Worm (Caenorhabditis elegans) whole organism, L2 larva: Measurements from ENCODE around the gene tbc-16.

Experiments used
- C34F6.9 ChIP-seq: fragments of 150-350 bp; optimal IDR thresholded peaks from 2 replicates; lab custom pipeline; 2014; ENCODE audit warnings: missing biosample characterization, missing genetic modification characterization
- F13H6.1 ChIP-seq: sonication (generic microtip); optimal IDR thresholded peaks from 2 replicates; lab custom pipeline; 2016; ENCODE audit warnings: missing genetic modification characterization, missing compliant biosample characterization
- ZK546.5 ChIP-seq: sonication (generic microtip); optimal IDR thresholded peaks from 2 replicates; lab custom pipeline; 2017; ENCODE audit warnings: missing biosample characterization, missing genetic modification characterization
- alr-1 ChIP-seq: fragments of 150-350 bp; optimal IDR thresholded peaks from 2 replicates; lab custom pipeline; 2014; ENCODE audit warnings: missing biosample characterization, missing genetic modification characterization
- aly-2 ChIP-seq: fragments of 150-350 bp; optimal IDR thresholded peaks from 2 replicates; lab custom pipeline; 2014; ENCODE audit warnings: missing biosample characterization, missing genetic modification characterization
- blmp-1 ChIP-seq: sonication (generic microtip); optimal IDR thresholded peaks from 2 replicates; lab custom pipeline; 2017; ENCODE audit warnings: missing genetic modification characterization, mild to moderate bottlenecking, missing compliant biosample characterization, antibody characterized with exemption, moderate library complexity; ENCODE audit not compliant: insufficient read depth
- crh-2 ChIP-seq: sonication (generic microtip); optimal IDR thresholded peaks from 2 replicates; lab custom pipeline; 2017; ENCODE audit warnings: missing biosample characterization, missing genetic modification characterization
- dmd-4 ChIP-seq: sonication (generic microtip); optimal IDR thresholded peaks from 2 replicates; lab custom pipeline; 2017; ENCODE audit warnings: missing biosample characterization, missing genetic modification characterization
- egl-27 ChIP-seq: sonication (generic microtip); optimal IDR thresholded peaks from 3 replicates; lab custom pipeline; 2017; ENCODE audit warnings: missing biosample characterization, missing genetic modification reagents, missing genetic modification characterization
- elt-1 ChIP-seq: fragments of 150-350 bp; optimal IDR thresholded peaks from 2 replicates; lab custom pipeline; 2014; ENCODE audit warnings: missing biosample characterization, missing genetic modification characterization
- elt-3 ChIP-seq: sonication (generic microtip); optimal IDR thresholded peaks from 2 replicates; lab custom pipeline; 2017; ENCODE audit warnings: missing biosample characterization, missing genetic modification characterization
- fos-1 ChIP-seq: fragments of 150-350 bp; optimal IDR thresholded peaks from 2 replicates; lab custom pipeline; 2014; ENCODE audit warnings: missing biosample characterization, missing genetic modification characterization
- gmeb-1 ChIP-seq: fragments of 150-350 bp; optimal IDR thresholded peaks from 2 replicates; lab custom pipeline; 2014; ENCODE audit warnings: missing biosample characterization, missing genetic modification characterization
- lin-11 ChIP-seq: fragments of 150-350 bp; sonication (generic microtip); optimal IDR thresholded peaks from 2 replicates; lab custom pipeline; 2014; ENCODE audit warnings: missing biosample characterization, missing genetic modification characterization, inconsistent platforms, mixed read lengths
- lin-13 ChIP-seq: fragments of 150-350 bp; optimal IDR thresholded peaks from 2 replicates; lab custom pipeline; 2014; ENCODE audit warnings: missing biosample characterization, missing genetic modification reagents, missing genetic modification characterization
- lsy-2 ChIP-seq, 2 experiments: fragments of 150-350 bp in 1 of 2; sonication (generic microtip) in 1 of 2; optimal IDR thresholded peaks; 2 replicates each; lab custom pipeline; 2014 to 2017; ENCODE audit warnings: missing biosample characterization in 2 of 2, missing genetic modification characterization in 2 of 2
- mab-5 ChIP-seq: fragments of 150-350 bp; optimal IDR thresholded peaks from 2 replicates; lab custom pipeline; 2014; ENCODE audit warnings: missing biosample characterization, missing genetic modification characterization
- mbf-1 ChIP-seq: sonication (generic microtip); optimal IDR thresholded peaks from 2 replicates; lab custom pipeline; 2017; ENCODE audit warnings: missing biosample characterization, missing genetic modification characterization
- mdl-1 ChIP-seq, 2 experiments: fragments of 150-350 bp in 1 of 2; sonication (generic microtip) in 1 of 2; optimal IDR thresholded peaks; 2 replicates each; lab custom pipeline; 2017; ENCODE audit warnings: missing biosample characterization in 2 of 2, missing genetic modification characterization in 2 of 2
- nhr-12 ChIP-seq: fragments of 150-350 bp; optimal IDR thresholded peaks from 2 replicates; lab custom pipeline; 2014; ENCODE audit warnings: missing biosample characterization, missing genetic modification characterization
- nhr-129 ChIP-seq: fragments of 150-350 bp; optimal IDR thresholded peaks from 2 replicates; lab custom pipeline; 2014; ENCODE audit warnings: missing biosample characterization, missing genetic modification characterization
- nhr-21 ChIP-seq: fragments of 150-350 bp; optimal IDR thresholded peaks from 2 replicates; lab custom pipeline; 2014; ENCODE audit warnings: missing biosample characterization, missing genetic modification characterization
- nhr-23 ChIP-seq: fragments of 150-350 bp; optimal IDR thresholded peaks from 2 replicates; lab custom pipeline; 2014; ENCODE audit warnings: missing biosample characterization, missing genetic modification reagents, missing genetic modification characterization
- nhr-237 ChIP-seq: fragments of 150-350 bp; optimal IDR thresholded peaks from 2 replicates; lab custom pipeline; 2014; ENCODE audit warnings: missing biosample characterization, missing genetic modification characterization
- nhr-25 ChIP-seq: fragments of 150-350 bp; sonication (generic microtip); optimal IDR thresholded peaks from 3 replicates; lab custom pipeline; 2014; ENCODE audit warnings: missing biosample characterization, missing genetic modification characterization
- nhr-6 ChIP-seq: fragments of 150-350 bp; optimal IDR thresholded peaks from 2 replicates; lab custom pipeline; 2014; ENCODE audit warnings: missing biosample characterization, missing genetic modification characterization
- nhr-77 ChIP-seq: fragments of 150-350 bp; optimal IDR thresholded peaks from 2 replicates; lab custom pipeline; 2014; ENCODE audit warnings: missing biosample characterization, missing genetic modification characterization
- peb-1 ChIP-seq: fragments of 150-350 bp; optimal IDR thresholded peaks from 2 replicates; lab custom pipeline; 2014; ENCODE audit warnings: missing biosample characterization, missing genetic modification characterization
- sem-4 ChIP-seq: fragments of 150-350 bp; optimal IDR thresholded peaks from 2 replicates; lab custom pipeline; 2014; ENCODE audit warnings: missing biosample characterization, missing genetic modification reagents, missing genetic modification characterization
- sma-3 ChIP-seq: sonication (generic microtip); optimal IDR thresholded peaks from 2 replicates; lab custom pipeline; 2016; ENCODE audit warnings: missing genetic modification reagents, missing genetic modification characterization, missing compliant biosample characterization
- sma-9 ChIP-seq, 2 experiments: fragments of 150-350 bp in 1 of 2; sonication (generic microtip) in 1 of 2; optimal IDR thresholded peaks; 2 replicates each; lab custom pipeline; 2014 to 2016; ENCODE audit warnings: missing genetic modification characterization in 2 of 2, mild to moderate bottlenecking in 1 of 2, missing biosample characterization in 1 of 2, missing compliant biosample characterization in 1 of 2, missing genetic modification reagents in 1 of 2, moderate library complexity in 1 of 2
- snpc-4 ChIP-seq: fragments of 150-350 bp; optimal IDR thresholded peaks from 2 replicates; lab custom pipeline; 2014; ENCODE audit warnings: missing biosample characterization, missing genetic modification characterization
- unc-55 ChIP-seq: fragments of 150-350 bp; sonication (generic microtip); optimal IDR thresholded peaks from 3 replicates; lab custom pipeline; 2014; ENCODE audit warnings: missing biosample characterization, missing genetic modification reagents, missing genetic modification characterization
- unc-62 ChIP-seq: fragments of 150-350 bp; optimal IDR thresholded peaks from 2 replicates; lab custom pipeline; 2014; ENCODE audit warnings: missing biosample characterization, missing genetic modification reagents, missing genetic modification characterization
- zag-1 ChIP-seq: fragments of 150-350 bp; optimal IDR thresholded peaks from 2 replicates; lab custom pipeline; 2014; ENCODE audit warnings: missing biosample characterization, missing genetic modification characterization
- ztf-11 ChIP-seq: sonication (generic microtip); optimal IDR thresholded peaks from 2 replicates; lab custom pipeline; 2017; ENCODE audit warnings: missing biosample characterization, missing genetic modification characterization
- ztf-4 ChIP-seq: fragments of 150-350 bp; optimal IDR thresholded peaks from 2 replicates; lab custom pipeline; 2014; ENCODE audit warnings: missing biosample characterization, missing genetic modification characterization

The tbc-16 gene

DNA sequence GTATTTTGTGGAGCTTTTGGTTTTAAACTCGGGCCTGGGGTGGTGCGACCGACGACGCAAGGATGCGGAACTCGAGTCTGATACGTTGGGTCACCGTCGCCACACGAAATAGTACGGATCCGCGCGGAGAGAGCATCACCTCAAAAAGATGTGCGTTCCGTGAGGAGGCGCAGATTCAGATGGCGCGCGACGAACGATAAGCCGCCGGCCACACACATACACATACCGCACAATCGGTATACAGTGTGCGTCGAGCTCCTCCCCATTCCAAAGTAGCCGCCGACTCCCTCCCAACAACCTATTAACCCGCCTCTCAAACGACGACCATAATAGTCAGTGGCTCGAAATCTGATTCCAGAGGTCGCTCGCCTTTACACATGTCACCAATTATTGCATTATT, 7.1 kb upstream of the tbc-16 start, which contains the start of gene F49E10.2:
Gene F49E10.2 (plus strand): TSS at position 301 of the 400 bp plus-strand sequence.
- TF ChIP-seq nhr-25 (tag; lab: Kevin White, UChicago): no peak
- TF ChIP-seq nhr-129: no peak
- TF ChIP-seq mab-5 (tag; lab: Kevin White, UChicago): no peak
- no peak for TF ChIP-seq nhr-23 (tag; lab: Kevin White, UChicago)
- no peak for TF ChIP-seq F13H6.1 (tag; lab: Kevin White, UChicago)
- TF ChIP-seq alr-1 (tag; lab: Kevin White, UChicago): no peak
- TF ChIP-seq nhr-6 (tag; lab: Kevin White, UChicago): no peak
- TF ChIP-seq ztf-11 (tag; lab: Kevin White, UChicago): no peak
- no peak for TF ChIP-seq nhr-237 (tag; lab: Kevin White, UChicago)
- no peak for TF ChIP-seq unc-62
- TF ChIP-seq blmp-1: no peak
- no peak for TF ChIP-seq elt-3 (tag; lab: Kevin White, UChicago)
- no peak for TF ChIP-seq nhr-77 (tag; lab: Kevin White, UChicago)
- no peak for TF ChIP-seq lin-13
- TF ChIP-seq C34F6.9: no peak
- no peak for TF ChIP-seq lsy-2 (tag; optimal IDR thresholded peaks at IDR 0.05; lab: Kevin White, UChicago)
- no peak for TF ChIP-seq nhr-12 (tag; lab: Kevin White, UChicago)

DNA sequence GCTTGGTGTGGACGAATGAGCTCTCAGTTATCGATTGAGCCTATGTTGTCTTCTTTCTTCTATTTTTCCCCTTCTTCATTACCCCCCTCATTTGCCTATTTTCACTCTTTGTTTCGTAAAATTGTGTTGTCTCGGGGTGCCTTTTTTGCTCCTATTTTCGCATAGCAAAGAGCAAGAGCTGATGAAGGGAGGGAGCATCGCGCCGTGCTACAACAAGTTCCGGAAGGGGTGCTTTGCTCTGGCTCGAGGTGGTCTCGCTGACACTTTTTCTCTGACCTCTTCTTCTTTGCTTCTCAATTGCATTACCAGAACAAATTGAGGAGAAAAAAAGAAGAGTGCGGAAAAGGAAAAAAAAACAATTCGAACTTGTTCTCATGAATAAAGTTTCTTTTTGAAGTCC, 1.1 kb upstream of the tbc-16 start:
- TF ChIP-seq nhr-6 (tag; lab: Kevin White, UChicago) (peak; percentile 21), nhr-25 (tag; lab: Kevin White, UChicago) (no peak), nhr-23 (tag; lab: Kevin White, UChicago) (no peak), dmd-4 (tag; lab: Kevin White, UChicago) (no peak), sem-4 (no peak), nhr-12 (tag; lab: Kevin White, UChicago) (no peak), mdl-1 (tag; optimal IDR thresholded peaks at IDR 0.05; lab: Kevin White, UChicago) (peak in 1 of 2 experiments; percentile 5), snpc-4 (tag; lab: Kevin White, UChicago) (no peak), peb-1 (tag; lab: Kevin White, UChicago) (no peak), sma-3 (no peak), elt-1 (tag; lab: Kevin White, UChicago) (no peak), gmeb-1 (tag; lab: Kevin White, UChicago) (no peak), ZK546.5 (tag; lab: Kevin White, UChicago) (no peak), alr-1 (tag; lab: Kevin White, UChicago) (no peak), fos-1 (tag; lab: Kevin White, UChicago) (no peak), mbf-1 (no peak), F13H6.1 (tag; lab: Kevin White, UChicago) (no peak), lin-11 (peak; percentile 12), blmp-1 (no peak), unc-55 (GFP tag; lab: Kevin White, UChicago) (no peak), sma-9 (GFP tag; optimal IDR thresholded peaks at IDR 0.05; lab: Kevin White, UChicago) (peak; percentile 6), sma-9 (tag; optimal IDR thresholded peaks at IDR 0.05; lab: Kevin White, UChicago) (no peak), zag-1 (tag; lab: Kevin White, UChicago) (no peak), nhr-77 (tag; lab: Kevin White, UChicago) (no peak), nhr-237 (tag; lab: Kevin White, UChicago) (no peak), elt-3 (tag; lab: Kevin White, UChicago) (no peak), C34F6.9 (peak; percentile 18), nhr-21 (tag; lab: Kevin White, UChicago) (no peak)

DNA sequence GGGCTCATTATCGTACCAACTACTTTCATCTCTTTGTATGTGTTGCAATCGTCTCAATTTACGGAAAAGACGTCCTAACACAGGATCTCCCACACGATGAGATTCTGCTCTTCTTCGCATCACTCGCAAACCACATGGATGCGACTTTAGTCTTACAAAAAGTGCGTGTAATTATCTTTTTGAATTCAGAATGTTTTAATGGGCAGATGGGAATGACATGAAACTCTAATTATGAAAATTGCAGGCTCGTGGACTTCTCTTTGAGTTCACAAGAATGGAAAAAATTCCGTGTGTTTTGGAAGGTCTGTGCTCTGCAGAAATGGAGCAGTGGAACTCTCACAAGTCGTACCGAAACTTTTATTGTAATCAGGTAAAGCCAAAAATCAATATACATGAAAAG, 4.4 kb downstream of the tbc-16 start:
- TF ChIP-seq elt-3 (tag; lab: Kevin White, UChicago) (no peak), ztf-4 (tag; lab: Kevin White, UChicago) (no peak), ztf-11 (tag; lab: Kevin White, UChicago) (no peak), nhr-6 (tag; lab: Kevin White, UChicago) (no peak), nhr-237 (tag; lab: Kevin White, UChicago) (no peak), egl-27 (no peak), aly-2 (tag; lab: Kevin White, UChicago) (no peak), nhr-23 (tag; lab: Kevin White, UChicago) (no peak), peb-1 (tag; lab: Kevin White, UChicago) (no peak), crh-2 (tag; lab: Kevin White, UChicago) (no peak), nhr-77 (tag; lab: Kevin White, UChicago) (no peak), elt-1 (tag; lab: Kevin White, UChicago) (no peak)
- TF ChIP-seq, all 48 proteins: peak for 0
